Worm (Caenorhabditis elegans) whole organism, young adult: Measurements from ENCODE around the gene cyp-31A5.
"Not testable (repeated sequence)": the region's sequence is repeated elsewhere in the genome, so short reads cannot be mapped to it uniquely, and the experiment has no call there.

Source experiments
- B0336.3 ChIP-seq: fragments of 200-800 bp; sonication (Bioruptor generic); IDR thresholded peaks from 2 replicates; pipeline ENCODE4 v1.3.6; 2022; ENCODE audit warnings: missing genetic modification characterization, missing compliant biosample characterization
- K11D2.4 ChIP-seq: fragments of 200-800 bp; sonication (Bioruptor generic); IDR thresholded peaks from 2 replicates; pipeline ENCODE4 v1.3.6; 2022; ENCODE audit warnings: missing genetic modification reagents, missing genetic modification characterization, missing compliant biosample characterization
- ama-1 ChIP-seq, 3 experiments: fragments of 150-350 bp in 1 of 3; sonication (generic microtip) in 2 of 3; optimal IDR thresholded peaks; 2 replicates each; lab custom pipeline; 2014 to 2018; ENCODE audit warnings: missing biosample characterization in 2 of 3, missing genetic modification characterization in 2 of 3, missing genetic modification reagents in 2 of 3
- lag-1 ChIP-seq: fragments of 200-800 bp; sonication (Bioruptor generic); IDR thresholded peaks from 2 replicates; pipeline ENCODE4 v1.3.6; 2022; ENCODE audit warnings: missing genetic modification reagents, missing genetic modification characterization, missing compliant biosample characterization
- lir-1 ChIP-seq: fragments of 200-800 bp; sonication (Bioruptor generic); conservative IDR thresholded peaks from 2 replicates; pipeline ENCODE4 v1.3.6; 2022; ENCODE audit warnings: missing genetic modification reagents, missing genetic modification characterization, missing compliant biosample characterization
- snpc-4 ChIP-seq, 5 experiments: fragments of 150-350 bp in 1 of 5; sonication (generic microtip) in 4 of 5; optimal IDR thresholded peaks; 2 replicates each; lab custom pipeline; 2014 to 2018; ENCODE audit warnings: missing genetic modification characterization in 5 of 5, missing biosample characterization in 3 of 5, antibody characterized with exemption in 2 of 5, mild to moderate bottlenecking in 2 of 5, missing compliant biosample characterization in 2 of 5, missing genotype in 2 of 5, moderate library complexity in 2 of 5, missing genetic modification reagents in 1 of 5
- unc-62 ChIP-seq: fragments of 150-350 bp; optimal IDR thresholded peaks from 2 replicates; lab custom pipeline; 2014; ENCODE audit warnings: missing biosample characterization, missing genetic modification reagents, missing genetic modification characterization

DNA sequence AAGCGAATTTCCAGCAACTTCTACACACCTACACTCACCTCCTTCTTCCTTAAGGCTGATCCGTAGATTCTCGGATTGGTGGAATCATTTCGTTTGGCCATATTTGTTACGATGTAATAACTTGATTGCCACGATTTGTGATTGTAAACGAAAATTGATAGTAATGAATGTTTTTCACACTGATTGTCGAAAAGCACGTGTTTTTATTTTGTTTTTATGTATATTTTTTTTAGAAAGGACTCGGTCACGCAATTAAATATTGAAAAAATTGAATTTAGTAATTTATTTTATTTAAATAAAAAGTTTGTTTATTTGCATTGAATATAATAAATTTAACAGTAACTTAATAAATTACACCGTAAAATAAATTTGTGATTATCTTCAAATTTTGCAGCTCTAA is 32.8 kb downstream of the cyp-31A5 start, which contains the start of gene K09B11.5:
- TF ChIP-seq lag-1 (GFP tag; lab: Robert Waterston, UW); K11D2.4 (GFP tag; lab: Robert Waterston, UW); ama-1 (optimal IDR thresholded peaks at IDR 0.05; lab: Kevin White, UChicago); ama-1 (GFP tag; optimal IDR thresholded peaks at IDR 0.05; lab: Kevin White, UChicago); B0336.3 (GFP tag; lab: Robert Waterston, UW); snpc-4 (GFP tag; optimal IDR thresholded peaks at IDR 0.05; lab: Kevin White, UChicago); snpc-4 (tag; optimal IDR thresholded peaks at IDR 0.05; lab: Kevin White, UChicago); lir-1 (GFP tag; lab: Robert Waterston, UW); unc-62: not testable (repeated sequence)
